Fruit fly (Drosophila melanogaster) whole organism, embryonic: ENCODE results near the gene Sap130.

ENCODE experiments used
- BEAF-32 ChIP-seq: fragments of 200-800 bp; sonication (Bioruptor generic); optimal IDR thresholded peaks from 3 replicates; lab custom pipeline; 2017; ENCODE audit warnings: missing biosample characterization, missing genetic modification characterization, mild to moderate bottlenecking, moderate library complexity, missing genetic modification reagents
- Bdp1 ChIP-seq: fragments of 200-800 bp; sonication (Bioruptor generic); optimal IDR thresholded peaks from 3 replicates; lab custom pipeline; 2016; ENCODE audit warnings: missing biosample characterization, missing genetic modification characterization
- CG10267 ChIP-seq: fragments of 200-800 bp; sonication (Bioruptor generic); optimal IDR thresholded peaks from 2 replicates; lab custom pipeline; 2018; ENCODE audit warnings: missing biosample characterization, mild to moderate bottlenecking, missing genetic modification characterization, moderate library complexity
- CG14710 ChIP-seq: fragments of 200-800 bp; sonication (Bioruptor generic); optimal IDR thresholded peaks from 3 replicates; lab custom pipeline; 2019; ENCODE audit warnings: missing biosample characterization, mild to moderate bottlenecking, missing genetic modification characterization, moderate library complexity
- CG17186 ChIP-seq: fragments of 200-800 bp; sonication (Bioruptor generic); optimal IDR thresholded peaks from 3 replicates; lab custom pipeline; 2017; ENCODE audit warnings: missing biosample characterization, missing genetic modification reagents, missing genetic modification characterization
- CG17568 ChIP-seq: fragments of 200-800 bp; sonication (Bioruptor generic); optimal IDR thresholded peaks from 2 replicates; lab custom pipeline; 2018; ENCODE audit warnings: missing biosample characterization, mild to moderate bottlenecking, missing genetic modification characterization, moderate library complexity
- CG17912 ChIP-seq: fragments of 200-800 bp; sonication (Bioruptor generic); optimal IDR thresholded peaks from 2 replicates; lab custom pipeline; 2018; ENCODE audit warnings: missing biosample characterization, mild to moderate bottlenecking, missing genetic modification characterization
- CG18011 ChIP-seq: fragments of 200-800 bp; sonication (Bioruptor generic); optimal IDR thresholded peaks from 2 replicates; lab custom pipeline; 2017; ENCODE audit warnings: missing biosample characterization, missing genetic modification characterization, mild to moderate bottlenecking, moderate library complexity, missing genotype
- CG2889 ChIP-seq: fragments of 200-800 bp; sonication (Bioruptor generic); IDR thresholded peaks from 3 replicates; pipeline ENCODE4 v1.3.6; 2022; ENCODE audit warnings: missing biosample characterization, missing genetic modification characterization
- CG34224 ChIP-seq: fragments of 200-800 bp; sonication (Bioruptor generic); IDR thresholded peaks from 3 replicates; pipeline ENCODE4 v1.3.6; 2022; ENCODE audit warnings: missing biosample characterization, missing genetic modification characterization; ENCODE audit not compliant: partially characterized antibody
- CG42726 ChIP-seq: fragments of 200-800 bp; sonication (Bioruptor generic); IDR thresholded peaks from 2 replicates; pipeline ENCODE4 v1.3.6; 2022; ENCODE audit warnings: missing biosample characterization, missing genetic modification characterization; ENCODE audit not compliant: partially characterized antibody
- CG43689 ChIP-seq: fragments of 200-800 bp; sonication (Bioruptor generic); IDR thresholded peaks from 2 replicates; pipeline ENCODE4 v1.3.6; 2022; ENCODE audit warnings: missing biosample characterization, missing genetic modification characterization
- CG4404 ChIP-seq: fragments of 200-800 bp; sonication (Bioruptor generic); IDR thresholded peaks from 2 replicates; pipeline ENCODE4 v1.3.6; 2022; ENCODE audit warnings: missing biosample characterization, missing genetic modification characterization
- CG4424 ChIP-seq: fragments of 200-800 bp; sonication (Bioruptor generic); optimal IDR thresholded peaks from 3 replicates; lab custom pipeline; 2016; ENCODE audit warnings: missing biosample characterization, missing genetic modification characterization
- CG7271 ChIP-seq: fragments of 200-800 bp; sonication (Bioruptor generic); optimal IDR thresholded peaks from 2 replicates; lab custom pipeline; 2018; ENCODE audit warnings: missing biosample characterization, mild to moderate bottlenecking, missing genetic modification characterization, moderate library complexity
- CG8290 ChIP-seq, 3 experiments: fragments of 200-800 bp; sonication (Bioruptor generic); optimal IDR thresholded peaks; 2 replicates each; lab custom pipeline; 2016 to 2019; ENCODE audit warnings: missing biosample characterization in 3 of 3, missing genetic modification characterization in 3 of 3, mild to moderate bottlenecking in 2 of 3, moderate library complexity in 1 of 3
- CTCF ChIP-seq: fragments of 200-800 bp; sonication (Bioruptor generic); optimal IDR thresholded peaks from 2 replicates; lab custom pipeline; 2017; ENCODE audit warnings: missing biosample characterization, mild to moderate bottlenecking, missing genetic modification characterization, moderate library complexity
- CrebB ChIP-seq: fragments of 200-800 bp; sonication (Bioruptor generic); optimal IDR thresholded peaks from 3 replicates; lab custom pipeline; 2018; ENCODE audit warnings: missing biosample characterization, mild to moderate bottlenecking, missing genetic modification characterization
- D19B ChIP-seq: fragments of 200-800 bp; sonication (Bioruptor generic); optimal IDR thresholded peaks from 2 replicates; lab custom pipeline; 2017; ENCODE audit warnings: missing biosample characterization, mild to moderate bottlenecking, missing genetic modification characterization
- Doc2 ChIP-seq: fragments of 200-800 bp; sonication (Bioruptor generic); IDR thresholded peaks from 2 replicates; pipeline ENCODE4 v1.3.6; 2022; ENCODE audit warnings: missing biosample characterization, missing genetic modification characterization
- E2f2 ChIP-seq: fragments of 200-800 bp; sonication (Bioruptor generic); IDR thresholded peaks from 2 replicates; pipeline ENCODE4 v1.3.6; 2022; ENCODE audit warnings: missing biosample characterization, missing genetic modification characterization
- Ets97D ChIP-seq: fragments of 200-800 bp; sonication (Bioruptor generic); optimal IDR thresholded peaks from 3 replicates; lab custom pipeline; 2016; ENCODE audit warnings: missing biosample characterization, missing genetic modification characterization
- Mrtf ChIP-seq: fragments of 200-800 bp; sonication (Bioruptor generic); IDR thresholded peaks from 3 replicates; pipeline ENCODE4 v1.3.6; 2022; ENCODE audit warnings: missing biosample characterization, missing genetic modification characterization
- NC2α ChIP-seq: fragments of 200-800 bp; sonication (Bioruptor generic); optimal IDR thresholded peaks from 2 replicates; lab custom pipeline; 2016; ENCODE audit warnings: missing biosample characterization, missing genetic modification characterization
- NK7.1 ChIP-seq: fragments of 200-800 bp; sonication (Bioruptor generic); optimal IDR thresholded peaks from 3 replicates; lab custom pipeline; 2016; ENCODE audit warnings: missing biosample characterization, missing genetic modification characterization
- Nf-YA ChIP-seq: fragments of 200-800 bp; sonication (Bioruptor generic); IDR thresholded peaks from 2 replicates; pipeline ENCODE4 v1.3.6; 2022; ENCODE audit warnings: missing biosample characterization, missing genetic modification characterization
- Scr ChIP-seq: fragments of 200-800 bp; sonication (Bioruptor generic); IDR thresholded peaks from 2 replicates; pipeline ENCODE4 v1.3.6; 2022; ENCODE audit warnings: missing biosample characterization, missing genetic modification characterization; ENCODE audit not compliant: partially characterized antibody
- Sox102F ChIP-seq: fragments of 200-800 bp; sonication (Bioruptor generic); optimal IDR thresholded peaks from 2 replicates; lab custom pipeline; 2018; ENCODE audit warnings: missing biosample characterization, mild to moderate bottlenecking, missing genetic modification characterization, moderate library complexity
- Tbp ChIP-seq: fragments of >200 bp; optimal IDR thresholded peaks from 2 replicates; lab custom pipeline; 2018; ENCODE audit warnings: missing biosample characterization, missing genetic modification characterization
- Xbp1 ChIP-seq: fragments of 200-800 bp; sonication (Bioruptor generic); optimal IDR thresholded peaks from 3 replicates; lab custom pipeline; 2016; ENCODE audit warnings: missing biosample characterization, mild to moderate bottlenecking, missing genetic modification characterization
- aop ChIP-seq: fragments of 200-800 bp; sonication (Bioruptor generic); IDR thresholded peaks from 2 replicates; pipeline ENCODE4 v1.3.6; 2022; ENCODE audit warnings: missing biosample characterization, missing genetic modification characterization
- ato ChIP-seq: fragments of 200-800 bp; sonication (Bioruptor generic); IDR thresholded peaks from 2 replicates; pipeline ENCODE4 v1.3.6; 2022; ENCODE audit warnings: missing biosample characterization, missing genetic modification characterization; ENCODE audit not compliant: partially characterized antibody
- cas ChIP-seq: fragments of 200-800 bp; sonication (Bioruptor generic); IDR thresholded peaks from 2 replicates; pipeline ENCODE4 v1.3.6; 2022; ENCODE audit warnings: missing biosample characterization, missing genetic modification characterization
- da ChIP-seq: fragments of 200-800 bp; sonication (Bioruptor generic); optimal IDR thresholded peaks from 2 replicates; lab custom pipeline; 2016; ENCODE audit warnings: missing biosample characterization, missing genetic modification characterization
- dmrt11E ChIP-seq: fragments of 200-800 bp; sonication (Bioruptor generic); optimal IDR thresholded peaks from 3 replicates; lab custom pipeline; 2018; ENCODE audit warnings: missing biosample characterization, mild to moderate bottlenecking, missing genetic modification characterization, moderate library complexity
- dmrt99B ChIP-seq: fragments of 200-800 bp; sonication (Bioruptor generic); optimal IDR thresholded peaks from 2 replicates; lab custom pipeline; 2018; ENCODE audit warnings: missing biosample characterization, mild to moderate bottlenecking, missing genetic modification characterization, moderate library complexity
- ewg ChIP-seq: fragments of 200-800 bp; sonication (Bioruptor generic); optimal IDR thresholded peaks from 3 replicates; lab custom pipeline; 2017; ENCODE audit warnings: mild to moderate bottlenecking, missing biosample characterization, missing genetic modification reagents, missing genetic modification characterization
- fru ChIP-seq: fragments of >200 bp; optimal IDR thresholded peaks from 2 replicates; lab custom pipeline; 2017
- grau ChIP-seq: fragments of 200-800 bp; optimal IDR thresholded peaks from 3 replicates; lab custom pipeline; 2019; ENCODE audit warnings: missing biosample characterization, mild to moderate bottlenecking, missing genetic modification characterization, moderate library complexity
- knrl ChIP-seq: fragments of 200-800 bp; sonication (Bioruptor generic); IDR thresholded peaks from 3 replicates; pipeline ENCODE4 v1.3.6; 2022; ENCODE audit warnings: missing biosample characterization, missing genetic modification characterization; ENCODE audit not compliant: partially characterized antibody
- lbe ChIP-seq: fragments of 200-800 bp; sonication (Bioruptor generic); optimal IDR thresholded peaks from 2 replicates; lab custom pipeline; 2016; ENCODE audit warnings: missing biosample characterization, mild to moderate bottlenecking, missing genetic modification characterization
- lov ChIP-seq, 2 experiments: fragments of 200-800 bp in 1 of 2; fragments of >200 bp in 1 of 2; sonication (Bioruptor generic) in 1 of 2; IDR thresholded peaks in 1 of 2; optimal IDR thresholded peaks in 1 of 2; 2 replicates in 1 of 2; 3 replicates in 1 of 2; pipeline versions ENCODE4 v1.3.6 to Lab custom; 2017 to 2022; ENCODE audit warnings: missing biosample characterization in 1 of 2, missing genetic modification characterization in 1 of 2
- mld ChIP-seq: fragments of 200-800 bp; sonication (Bioruptor generic); IDR thresholded peaks from 3 replicates; pipeline ENCODE4 v1.3.6; 2022; ENCODE audit warnings: missing biosample characterization, missing genetic modification characterization; ENCODE audit not compliant: partially characterized antibody
- nom ChIP-seq: fragments of 200-800 bp; sonication (Bioruptor generic); optimal IDR thresholded peaks from 2 replicates; lab custom pipeline; 2017; ENCODE audit warnings: missing biosample characterization, missing genetic modification characterization, mild to moderate bottlenecking, moderate library complexity, missing genetic modification reagents
- oc ChIP-seq: fragments of 200-800 bp; sonication (Bioruptor generic); optimal IDR thresholded peaks from 2 replicates; lab custom pipeline; 2018; ENCODE audit warnings: missing biosample characterization, mild to moderate bottlenecking, missing genetic modification characterization, moderate library complexity
- sens-2 ChIP-seq: fragments of 200-800 bp; sonication (Bioruptor generic); IDR thresholded peaks from 2 replicates; pipeline ENCODE4 v1.3.6; 2022; ENCODE audit warnings: missing biosample characterization, missing genetic modification characterization
- tio ChIP-seq: fragments of 200-800 bp; sonication (Bioruptor generic); optimal IDR thresholded peaks from 2 replicates; lab custom pipeline; 2017; ENCODE audit warnings: missing biosample characterization, missing genetic modification characterization, inconsistent platforms
- wek ChIP-seq: fragments of 200-800 bp; sonication (Bioruptor generic); optimal IDR thresholded peaks from 3 replicates; lab custom pipeline; 2018; ENCODE audit warnings: missing biosample characterization, mild to moderate bottlenecking, missing genetic modification characterization, moderate library complexity
- zen2 ChIP-seq: fragments of 200-800 bp; sonication (Bioruptor generic); IDR thresholded peaks from 3 replicates; pipeline ENCODE4 v1.3.6; 2022; ENCODE audit warnings: missing biosample characterization, missing genetic modification characterization; ENCODE audit not compliant: partially characterized antibody

Gene Sap130

dm6 chr3L:12831290-12831952, 25.7 kb downstream of the Sap130 start (continued):
- TF ChIP-seq Xbp1 (peak; percentile 67), ato (GFP tag; lab: Robert Waterston, UW) (no peak), zen2 (no peak), CG10267 (tag; lab: Kevin White, UChicago) (peak; percentile 23), CTCF (GFP tag; lab: Kevin White, UChicago) (no peak), CG34224 (GFP tag; lab: Robert Waterston, UW) (no peak), D19B (GFP tag; lab: Kevin White, UChicago) (peak; percentile 6), CrebB (tag; lab: Kevin White, UChicago) (no peak), NC2α (GFP tag; lab: Kevin White, UChicago) (no peak), CG2889 (GFP tag; lab: Robert Waterston, UW) (no peak; the same call in 1 of the 3 replicates), E2f2 (GFP tag; lab: Robert Waterston, UW) (peak; percentile 30; the same call in 1 of the 2 replicates), CG17912 (no peak), lbe (GFP tag; lab: Kevin White, UChicago) (no peak), wek (no peak), Mrtf (GFP tag; lab: Robert Waterston, UW) (no peak), dmrt11E (tag; lab: Kevin White, UChicago) (peak; percentile 18), knrl (GFP tag; lab: Robert Waterston, UW) (no peak), CG18011 (GFP tag; lab: Kevin White, UChicago) (no peak), CG4404 (GFP tag; lab: Robert Waterston, UW) (no peak), Ets97D (GFP tag; lab: Kevin White, UChicago) (no peak), ewg (no peak), NK7.1 (GFP tag; lab: Kevin White, UChicago) (no peak), da (GFP tag; lab: Kevin White, UChicago) (no peak), dmrt99B (tag; lab: Kevin White, UChicago) (peak; percentile 68), CG7271 (tag; lab: Kevin White, UChicago) (no peak), lov (optimal IDR thresholded peaks at IDR 0.05; lab: Kevin White, UChicago) (no peak), lov (GFP tag; IDR thresholded peaks at IDR 0.05; lab: Robert Waterston, UW) (no peak), Bdp1 (GFP tag; lab: Kevin White, UChicago) (no peak), Sox102F (GFP tag; lab: Kevin White, UChicago) (peak; percentile 79), BEAF-32 (GFP tag; lab: Kevin White, UChicago) (no peak), CG17186 (GFP tag; lab: Kevin White, UChicago) (no peak), Nf-YA (GFP tag; lab: Robert Waterston, UW) (no peak), sens-2 (peak; percentile 8; the same call in 1 of the 2 replicates), CG42726 (GFP tag; lab: Robert Waterston, UW) (no peak), grau (tag; lab: Kevin White, UChicago) (peak; percentile 75), Doc2 (GFP tag; lab: Robert Waterston, UW) (no peak), Scr (GFP tag; lab: Robert Waterston, UW) (no peak), CG43689 (GFP tag; lab: Robert Waterston, UW) (no peak), mld (GFP tag; lab: Robert Waterston, UW) (no peak), CG4424 (GFP tag; lab: Kevin White, UChicago) (peak; percentile 26), aop (GFP tag; lab: Robert Waterston, UW) (no peak), CG8290 (GFP tag; optimal IDR thresholded peaks at IDR 0.05; lab: Kevin White, UChicago) (no peak), CG8290 (tag; optimal IDR thresholded peaks at IDR 0.05; lab: Kevin White, UChicago) (no peak), oc (peak; percentile 3), CG17568 (no peak), CG14710 (tag; lab: Kevin White, UChicago) (no peak), cas (GFP tag; lab: Robert Waterston, UW) (no peak), nom (GFP tag; lab: Kevin White, UChicago) (peak; percentile 20), fru (no peak), tio (GFP tag; lab: Kevin White, UChicago) (peak; percentile 26), Tbp (GFP tag; lab: Kevin White, UChicago) (no peak)
